Worm (Caenorhabditis elegans) whole organism, L3 larva: ENCODE data around the gene gtap-2.

Source experiments
- ZK546.5 ChIP-seq: sonication (generic microtip); optimal IDR thresholded peaks from 2 replicates; lab custom pipeline; 2017; ENCODE audit warnings: missing biosample characterization, missing genetic modification characterization
- aly-2 ChIP-seq: fragments of 150-350 bp; optimal IDR thresholded peaks from 2 replicates; lab custom pipeline; 2014; ENCODE audit warnings: missing biosample characterization, missing genetic modification characterization
- ceh-16 ChIP-seq: sonication (generic microtip); optimal IDR thresholded peaks from 2 replicates; lab custom pipeline; 2017; ENCODE audit warnings: missing biosample characterization, missing genetic modification characterization
- ceh-28 ChIP-seq: fragments of 150-350 bp; optimal IDR thresholded peaks from 2 replicates; lab custom pipeline; 2014; ENCODE audit warnings: missing biosample characterization, missing genetic modification reagents, missing genetic modification characterization
- ceh-82 ChIP-seq: fragments of 150-350 bp; optimal IDR thresholded peaks from 2 replicates; lab custom pipeline; 2014; ENCODE audit warnings: missing biosample characterization, missing genetic modification characterization
- ceh-9 ChIP-seq: sonication (generic microtip); optimal IDR thresholded peaks from 2 replicates; lab custom pipeline; 2018; ENCODE audit warnings: missing biosample characterization, missing genetic modification characterization
- egl-5 ChIP-seq: fragments of 150-350 bp; optimal IDR thresholded peaks from 2 replicates; lab custom pipeline; 2017; ENCODE audit warnings: missing biosample characterization, missing genetic modification reagents, missing genetic modification characterization, inconsistent platforms
- elt-2 ChIP-seq: sonication (generic microtip); optimal IDR thresholded peaks from 2 replicates; lab custom pipeline; 2016; ENCODE audit warnings: missing genetic modification reagents, mild to moderate bottlenecking, missing genetic modification characterization, missing compliant biosample characterization
- elt-3 ChIP-seq, 3 experiments: fragments of 150-350 bp in 1 of 3; sonication (generic microtip) in 2 of 3; optimal IDR thresholded peaks; 2 replicates in 2 of 3; 4 replicates in 1 of 3; lab custom pipeline; 2014 to 2017; ENCODE audit warnings: missing biosample characterization in 3 of 3, missing genetic modification characterization in 3 of 3
- eor-1 ChIP-seq, 2 experiments: fragments of 150-350 bp; optimal IDR thresholded peaks; 2 replicates each; lab custom pipeline; 2014 to 2018; ENCODE audit warnings: missing biosample characterization in 2 of 2, missing genetic modification characterization in 2 of 2
- fkh-10 ChIP-seq: sonication (generic microtip); optimal IDR thresholded peaks from 2 replicates; lab custom pipeline; 2017; ENCODE audit warnings: missing biosample characterization, missing genetic modification reagents, missing genetic modification characterization
- fkh-2 ChIP-seq: fragments of 150-350 bp; optimal IDR thresholded peaks from 2 replicates; lab custom pipeline; 2014; ENCODE audit warnings: missing biosample characterization, missing genetic modification reagents, missing genetic modification characterization
- jun-1 ChIP-seq: fragments of 150-350 bp; optimal IDR thresholded peaks from 2 replicates; lab custom pipeline; 2014; ENCODE audit warnings: missing biosample characterization, missing genetic modification reagents, missing genetic modification characterization
- lin-15B ChIP-seq: fragments of 150-350 bp; optimal IDR thresholded peaks from 2 replicates; lab custom pipeline; 2014; ENCODE audit warnings: missing biosample characterization, missing genetic modification characterization
- lin-39 ChIP-seq: fragments of 150-350 bp; optimal IDR thresholded peaks from 2 replicates; lab custom pipeline; 2018; ENCODE audit warnings: missing biosample characterization, missing genetic modification reagents, missing genetic modification characterization
- lsy-12 ChIP-seq: sonication (generic microtip); optimal IDR thresholded peaks from 2 replicates; lab custom pipeline; 2016; ENCODE audit warnings: mild to moderate bottlenecking, missing genetic modification characterization, missing compliant biosample characterization
- mdl-1 ChIP-seq: fragments of 150-350 bp; optimal IDR thresholded peaks from 2 replicates; lab custom pipeline; 2014; ENCODE audit warnings: missing biosample characterization, missing genetic modification characterization
- nfya-1 ChIP-seq: sonication (generic microtip); optimal IDR thresholded peaks from 2 replicates; lab custom pipeline; 2017; ENCODE audit warnings: missing genetic modification characterization, mild to moderate bottlenecking, missing compliant biosample characterization, antibody characterized with exemption, moderate library complexity; ENCODE audit not compliant: insufficient read depth
- nhr-11 ChIP-seq: fragments of 150-350 bp; optimal IDR thresholded peaks from 2 replicates; lab custom pipeline; 2014; ENCODE audit warnings: missing biosample characterization, missing genetic modification characterization
- nhr-12 ChIP-seq: fragments of 150-350 bp; optimal IDR thresholded peaks from 2 replicates; lab custom pipeline; 2014; ENCODE audit warnings: missing biosample characterization, missing genetic modification characterization
- nhr-23 ChIP-seq: fragments of 150-350 bp; optimal IDR thresholded peaks from 2 replicates; lab custom pipeline; 2014; ENCODE audit warnings: missing biosample characterization, missing genetic modification reagents, missing genetic modification characterization
- nhr-25 ChIP-seq: sonication (generic microtip); optimal IDR thresholded peaks from 2 replicates; lab custom pipeline; 2017; ENCODE audit warnings: missing biosample characterization, missing genetic modification characterization
- nhr-28 ChIP-seq: fragments of 150-350 bp; optimal IDR thresholded peaks from 2 replicates; lab custom pipeline; 2014; ENCODE audit warnings: missing biosample characterization, missing genetic modification characterization
- nhr-43 ChIP-seq: sonication (generic microtip); optimal IDR thresholded peaks from 2 replicates; lab custom pipeline; 2016; ENCODE audit warnings: mild to moderate bottlenecking, missing genetic modification characterization, missing compliant biosample characterization; ENCODE audit not compliant: poor library complexity, severe bottlenecking
- nhr-67 ChIP-seq: fragments of 150-350 bp; optimal IDR thresholded peaks from 2 replicates; lab custom pipeline; 2014; ENCODE audit warnings: missing biosample characterization, missing genetic modification characterization
- pha-4 ChIP-seq: fragments of 150-350 bp; optimal IDR thresholded peaks from 2 replicates; lab custom pipeline; 2014; ENCODE audit warnings: missing biosample characterization, missing genetic modification reagents, missing genetic modification characterization
- pqm-1 ChIP-seq: fragments of 150-350 bp; optimal IDR thresholded peaks from 2 replicates; lab custom pipeline; 2017; ENCODE audit warnings: missing biosample characterization, missing genetic modification characterization, inconsistent platforms
- sea-2 ChIP-seq: fragments of 150-350 bp; sonication (generic microtip); optimal IDR thresholded peaks from 4 replicates; lab custom pipeline; 2014; ENCODE audit warnings: missing biosample characterization, missing genetic modification reagents, missing genetic modification characterization
- skn-1 ChIP-seq: fragments of 150-350 bp; optimal IDR thresholded peaks from 2 replicates; lab custom pipeline; 2014; ENCODE audit warnings: missing biosample characterization, missing genetic modification characterization
- snpc-4 ChIP-seq: fragments of 150-350 bp; optimal IDR thresholded peaks from 2 replicates; lab custom pipeline; 2014; ENCODE audit warnings: missing biosample characterization, missing genetic modification characterization
- unc-39 ChIP-seq: sonication (generic microtip); optimal IDR thresholded peaks from 4 replicates; lab custom pipeline; 2017; ENCODE audit warnings: missing biosample characterization, missing genetic modification characterization
- unc-62 ChIP-seq: fragments of 150-350 bp; sonication (generic microtip); optimal IDR thresholded peaks from 4 replicates; lab custom pipeline; 2014; ENCODE audit warnings: missing biosample characterization, missing genetic modification reagents, missing genetic modification characterization
- zag-1 ChIP-seq: fragments of 150-350 bp; optimal IDR thresholded peaks from 2 replicates; lab custom pipeline; 2014; ENCODE audit warnings: missing biosample characterization, missing genetic modification characterization

Gene gtap-2

ce11 chrIII:9843715-9844114 is 35.4 kb downstream of the gtap-2 start, which contains the start of gene K11H3.5:
K11H3.5 (plus strand) TSS chrIII:9843768.
- TF ChIP-seq lin-39 (tag; lab: Kevin White, UChicago), result no peak

- TF ChIP-seq ceh-9 (tag; lab: Kevin White, UChicago) (no peak), elt-2 (tag; lab: Kevin White, UChicago) (no peak), nhr-12 (tag; lab: Kevin White, UChicago) (no peak), nhr-11 (no peak), ceh-28 (tag; lab: Kevin White, UChicago) (no peak), ceh-82 (tag; lab: Kevin White, UChicago) (no peak), sea-2 (GFP tag; lab: Kevin White, UChicago) (no peak), zag-1 (no peak), nhr-67 (no peak), elt-3 (tag; optimal IDR thresholded peaks at IDR 0.05; lab: Kevin White, UChicago) (no peak), ZK546.5 (tag; lab: Kevin White, UChicago) (no peak), unc-62 (GFP tag; lab: Kevin White, UChicago) (no peak), eor-1 (tag; optimal IDR thresholded peaks at IDR 0.05; lab: Kevin White, UChicago) (no peak), nhr-23 (tag; lab: Kevin White, UChicago) (no peak), pqm-1 (tag; lab: Kevin White, UChicago) (no peak), nfya-1 (tag; lab: Kevin White, UChicago) (no peak), unc-39 (no peak), pha-4 (tag; lab: Kevin White, UChicago) (no peak)
Observed at ce11 chrIII:9846093-9846492, 37.7 kb downstream of the gtap-2 start, which contains the start of gene K11H3.2. K11H3.2 (plus strand) TSS chrIII:9846393.

- TF ChIP-seq pha-4 (tag; lab: Kevin White, UChicago) (peak; percentile 55), elt-2 (tag; lab: Kevin White, UChicago) (peak; percentile 0), ceh-82 (tag; lab: Kevin White, UChicago) (no peak), lin-39 (tag; lab: Kevin White, UChicago) (peak; percentile 10), nfya-1 (tag; lab: Kevin White, UChicago) (peak; percentile 64), snpc-4 (tag; lab: Kevin White, UChicago) (peak; percentile 5), ZK546.5 (tag; lab: Kevin White, UChicago) (no peak), lin-15B (tag; lab: Kevin White, UChicago) (peak; percentile 73), unc-39 (no peak), nhr-12 (tag; lab: Kevin White, UChicago) (no peak), egl-5 (tag; lab: Kevin White, UChicago) (peak; percentile 20)
Observed at ce11 chrIII:9848083-9848482, 39.7 kb downstream of the gtap-2 start, which contains the start of gene mrpl-36. mrpl-36 (minus strand) TSS chrIII:9848116.

- TF ChIP-seq mdl-1 (no peak), jun-1 (no peak), lin-39 (tag; lab: Kevin White, UChicago) (no peak), ceh-28 (tag; lab: Kevin White, UChicago) (no peak), ceh-16 (no peak), unc-39 (no peak), nhr-25 (tag; lab: Kevin White, UChicago) (no peak), nhr-11 (no peak), unc-62 (GFP tag; lab: Kevin White, UChicago) (no peak), elt-3 (tag; optimal IDR thresholded peaks at IDR 0.05; lab: Kevin White, UChicago) (no peak), sea-2 (GFP tag; lab: Kevin White, UChicago) (no peak), nfya-1 (tag; lab: Kevin White, UChicago) (no peak), ceh-9 (tag; lab: Kevin White, UChicago) (no peak), lin-15B (tag; lab: Kevin White, UChicago) (no peak), snpc-4 (tag; lab: Kevin White, UChicago) (no peak)
Observed at ce11 chrIII:9848603-9849002, 40.3 kb downstream of the gtap-2 start.

DNA sequence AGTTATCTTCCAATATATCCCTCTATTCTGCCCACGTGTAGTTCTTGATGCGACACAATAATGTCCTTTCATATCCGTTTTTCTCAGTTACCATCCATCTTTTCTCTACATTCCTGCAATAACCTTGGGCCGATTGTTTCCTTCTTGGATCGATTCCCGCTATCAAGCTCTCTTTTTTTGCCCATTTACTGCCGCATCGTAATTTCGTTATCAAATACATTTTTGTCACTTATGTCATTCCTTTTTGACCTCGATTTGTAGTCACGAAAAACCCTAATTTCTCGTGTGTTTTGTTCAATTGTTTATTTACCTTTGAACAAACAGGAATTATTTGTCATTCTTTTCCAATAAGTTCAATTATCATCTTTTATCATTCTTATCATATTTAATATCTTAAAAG is 41.6 kb downstream of the gtap-2 start:
- no peak for TF ChIP-seq lin-39 (tag; lab: Kevin White, UChicago)
- peak; percentile 59 for TF ChIP-seq ceh-28 (tag; lab: Kevin White, UChicago)
- TF ChIP-seq fkh-2, result no peak
- no peak for TF ChIP-seq mdl-1
- TF ChIP-seq elt-2 (tag; lab: Kevin White, UChicago), result peak; percentile 77
- no peak for TF ChIP-seq aly-2
- TF ChIP-seq skn-1 (tag; lab: Kevin White, UChicago), result peak; percentile 67
- TF ChIP-seq lsy-12 (tag; lab: Kevin White, UChicago), result no peak
- TF ChIP-seq snpc-4 (tag; lab: Kevin White, UChicago), result no peak
- peak in 2 of 3 experiments; percentile 9 to 57 for TF ChIP-seq elt-3 (tag; optimal IDR thresholded peaks at IDR 0.05; lab: Kevin White, UChicago)
- peak; percentile 82 for TF ChIP-seq pqm-1 (tag; lab: Kevin White, UChicago)
- no peak for TF ChIP-seq nhr-43 (tag; lab: Kevin White, UChicago)
- TF ChIP-seq pha-4 (tag; lab: Kevin White, UChicago), result peak; percentile 75
- no peak for TF ChIP-seq nhr-28 (tag; lab: Kevin White, UChicago)
- no peak for TF ChIP-seq fkh-10 (GFP tag; lab: Kevin White, UChicago)
